Fruit fly (Drosophila melanogaster): ENCODE measurements around the gene DNAlig4.

Gene DNAlig4

DNA sequence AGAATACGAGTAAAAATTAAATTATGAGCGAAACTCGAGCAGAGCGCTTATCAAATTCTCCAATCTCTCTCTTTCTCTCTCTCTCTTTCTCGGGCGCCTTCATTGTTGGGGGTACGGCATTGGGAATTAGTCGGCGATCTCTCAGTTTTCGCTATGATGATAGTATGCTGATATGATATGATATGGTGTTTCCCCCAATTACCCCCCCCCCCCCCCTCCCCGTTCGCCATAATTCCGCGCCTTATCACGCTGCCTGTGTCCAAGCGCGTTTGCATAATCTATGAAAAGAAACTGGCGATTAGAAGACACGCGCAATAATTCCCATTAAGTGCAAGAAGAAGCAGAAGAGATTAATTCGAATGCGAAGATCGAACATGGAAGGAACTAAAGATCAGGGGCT lies 30.8 kb downstream of the DNAlig4 start:
- no peak for TF ChIP-seq Rel (GFP tag; optimal IDR thresholded peaks at IDR 0.05)
- TF ChIP-seq Rel (tag; optimal IDR thresholded peaks at IDR 0.05) = peak; percentile 62
- no peak for TF ChIP-seq Myc (optimal IDR thresholded peaks at IDR 0.05)
- TF ChIP-seq foxo (GFP tag; optimal IDR thresholded peaks at IDR 0.05) = no peak
- no peak for TF ChIP-seq ey (GFP tag; optimal IDR thresholded peaks at IDR 0.05)

- TF ChIP-seq Hr83 (GFP tag; optimal IDR thresholded peaks at IDR 0.05; ENCODE audit: poor library complexity, severe bottlenecking) (no peak), h (GFP tag; optimal IDR thresholded peaks at IDR 0.05) (peak; percentile 29), pan (optimal IDR thresholded peaks at IDR 0.05) (no peak), Vsx2 (GFP tag; optimal IDR thresholded peaks at IDR 0.05; ENCODE audit: partially characterized antibody) (no peak)
Measured at dm6 chrX:13635000-13635368, 32.6 kb downstream of the DNAlig4 start.

dm6 chrX:13634254-13634999 lies 33.2 kb downstream of the DNAlig4 start:
- TF ChIP-seq rgr (GFP tag; optimal IDR thresholded peaks at IDR 0.05) = peak; percentile 68
- no peak for TF ChIP-seq usp (GFP tag; optimal IDR thresholded peaks at IDR 0.05)
- peak; percentile 64 for TF ChIP-seq CrebA (GFP tag; optimal IDR thresholded peaks at IDR 0.05; ENCODE audit: borderline replicate concordance)
- TF ChIP-seq psq (GFP tag; optimal IDR thresholded peaks at IDR 0.05) = peak; percentile 63
- TF ChIP-seq sage (GFP tag; optimal IDR thresholded peaks at IDR 0.05) = no peak
- TF ChIP-seq Jra (GFP tag; optimal IDR thresholded peaks at IDR 0.05) = peak; percentile 50
- TF ChIP-seq Vsx2 (GFP tag; optimal IDR thresholded peaks at IDR 0.05; ENCODE audit: partially characterized antibody) = no peak
- TF ChIP-seq Hr78 (GFP tag; optimal IDR thresholded peaks at IDR 0.05) = no peak
- TF ChIP-seq CG32264 (GFP tag; optimal IDR thresholded peaks at IDR 0.05) = no peak
- TF ChIP-seq dmrt93B (GFP tag; optimal IDR thresholded peaks at IDR 0.05) = peak; percentile 41
- no peak for TF ChIP-seq dl (GFP tag; optimal IDR thresholded peaks at IDR 0.05; ENCODE audit: insufficient read depth in 1 of 2, partially characterized antibody in 2 of 2)
- no peak for TF ChIP-seq Mio (GFP tag; optimal IDR thresholded peaks at IDR 0.05)
- no peak for TF ChIP-seq pan (optimal IDR thresholded peaks at IDR 0.05)
- peak; percentile 65 for TF ChIP-seq Hnf4 (GFP tag; optimal IDR thresholded peaks at IDR 0.05)
- no peak for TF ChIP-seq Rel (GFP tag; optimal IDR thresholded peaks at IDR 0.05)
- peak; percentile 42 for TF ChIP-seq Rel (tag; optimal IDR thresholded peaks at IDR 0.05)
- peak; percentile 5 for TF ChIP-seq CG9705 (GFP tag; optimal IDR thresholded peaks at IDR 0.05)
- TF ChIP-seq br (GFP tag; optimal IDR thresholded peaks at IDR 0.05) = peak; percentile 71
- no peak for TF ChIP-seq jim (GFP tag; optimal IDR thresholded peaks at IDR 0.05)
- no peak for TF ChIP-seq N (GFP tag; optimal IDR thresholded peaks at IDR 0.05)
- TF ChIP-seq Sp1 (GFP tag; optimal IDR thresholded peaks at IDR 0.05) = peak; percentile 38
- no peak for TF ChIP-seq Myc (optimal IDR thresholded peaks at IDR 0.05)
- peak; percentile 65 for TF ChIP-seq HLH106 (tag; optimal IDR thresholded peaks at IDR 0.05)
- TF ChIP-seq dsf (GFP tag; optimal IDR thresholded peaks at IDR 0.05; ENCODE audit: borderline replicate concordance) = no peak
- peak; percentile 77 for TF ChIP-seq OdsH (GFP tag; optimal IDR thresholded peaks at IDR 0.05)
- no peak for TF ChIP-seq GATAd (GFP tag; optimal IDR thresholded peaks at IDR 0.05)
- peak; percentile 65 for TF ChIP-seq Hr83 (GFP tag; optimal IDR thresholded peaks at IDR 0.05; ENCODE audit: poor library complexity, severe bottlenecking)
- peak in 1 of 2 experiments; percentile 67 for TF ChIP-seq foxo (GFP tag; optimal IDR thresholded peaks at IDR 0.05)
- no peak for TF ChIP-seq lola (GFP tag; optimal IDR thresholded peaks at IDR 0.05)
- TF ChIP-seq Dif (GFP tag; optimal IDR thresholded peaks at IDR 0.05; ENCODE audit: partially characterized antibody) = no peak
- no peak for TF ChIP-seq Abd-B (GFP tag; optimal IDR thresholded peaks at IDR 0.05)
- peak; percentile 26 for TF ChIP-seq brk (GFP tag; optimal IDR thresholded peaks at IDR 0.05)
- TF ChIP-seq sv (GFP tag; optimal IDR thresholded peaks at IDR 0.05) = peak; percentile 13
- TF ChIP-seq fru (GFP tag; optimal IDR thresholded peaks at IDR 0.05) = peak; percentile 82
- peak; percentile 82 for TF ChIP-seq h (GFP tag; optimal IDR thresholded peaks at IDR 0.05)
- TF ChIP-seq ey (GFP tag; optimal IDR thresholded peaks at IDR 0.05) = peak; percentile 68
- TF ChIP-seq tai (GFP tag; optimal IDR thresholded peaks at IDR 0.05) = peak; percentile 61
- no peak for TF ChIP-seq Dfd (GFP tag; optimal IDR thresholded peaks at IDR 0.05)
- peak; percentile 80 for TF ChIP-seq woc (GFP tag; optimal IDR thresholded peaks at IDR 0.05)
